Worm (Caenorhabditis elegans) whole organism, young adult: Measurements from ENCODE around the gene tab-1.

Experiments used
- F33H1.4 ChIP-seq: fragments of 200-800 bp; sonication (Bioruptor generic); IDR thresholded peaks from 2 replicates; pipeline ENCODE4 v1.3.6; 2022; ENCODE audit warnings: missing genetic modification reagents, missing genetic modification characterization, missing compliant biosample characterization
- let-607 ChIP-seq, 2 experiments: fragments of 200-800 bp in 1 of 2; sonication (Bioruptor generic) in 1 of 2; sonication (generic microtip) in 1 of 2; optimal IDR thresholded peaks; 2 replicates each; lab custom pipeline; 2016 to 2018; ENCODE audit warnings: mild to moderate bottlenecking in 2 of 2, missing compliant biosample characterization in 2 of 2, missing genetic modification characterization in 2 of 2, moderate library complexity in 2 of 2, missing genotype in 1 of 2
- mcd-1 ChIP-seq: fragments of 200-800 bp; sonication (Bioruptor generic); IDR thresholded peaks from 2 replicates; pipeline ENCODE4 v1.3.6; 2022; ENCODE audit warnings: missing genetic modification reagents, missing genetic modification characterization, missing compliant biosample characterization
- mes-4 ChIP-seq: sonication (generic microtip); optimal IDR thresholded peaks from 2 replicates; lab custom pipeline; 2016; ENCODE audit warnings: missing genotype, missing genetic modification characterization, missing compliant biosample characterization
- rcor-1 ChIP-seq: fragments of 200-800 bp; sonication (Bioruptor generic); IDR thresholded peaks from 2 replicates; pipeline ENCODE4 v1.3.6; 2022; ENCODE audit warnings: missing genetic modification reagents, missing genetic modification characterization, missing compliant biosample characterization
- snpc-4 ChIP-seq, 5 experiments: fragments of 150-350 bp in 1 of 5; sonication (generic microtip) in 4 of 5; optimal IDR thresholded peaks; 2 replicates each; lab custom pipeline; 2014 to 2018; ENCODE audit warnings: missing genetic modification characterization in 5 of 5, missing biosample characterization in 3 of 5, antibody characterized with exemption in 2 of 5, mild to moderate bottlenecking in 2 of 5, missing compliant biosample characterization in 2 of 5, missing genotype in 2 of 5, moderate library complexity in 2 of 5, missing genetic modification reagents in 1 of 5

DNA sequence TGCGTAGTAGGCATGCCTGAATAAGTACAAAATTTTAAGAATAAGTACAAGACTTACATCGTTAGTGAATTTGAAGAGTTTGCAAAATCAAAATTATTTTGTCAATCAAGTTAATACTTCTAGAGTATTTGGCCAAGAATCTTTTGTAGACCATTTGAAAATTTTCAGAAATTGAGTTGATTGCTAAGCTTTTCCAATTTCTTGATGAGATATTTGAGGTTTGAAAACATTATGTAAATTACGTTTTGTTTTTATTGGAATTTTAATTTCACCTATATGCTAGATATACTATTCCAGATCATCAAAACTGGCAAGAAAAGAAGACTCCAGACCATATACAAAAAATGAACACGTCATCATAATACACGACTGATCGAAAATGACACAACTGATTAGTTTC, at the start of gene tab-1:
- no peak for TF ChIP-seq F33H1.4
- TF ChIP-seq let-607 (tag; optimal IDR thresholded peaks at IDR 0.05; lab: Kevin White, UChicago) = no peak
- TF ChIP-seq snpc-4 (GFP tag; optimal IDR thresholded peaks at IDR 0.05; lab: Kevin White, UChicago) = no peak
- TF ChIP-seq snpc-4 (tag; optimal IDR thresholded peaks at IDR 0.05; lab: Kevin White, UChicago) = no peak
- no peak for TF ChIP-seq mes-4 (tag; lab: Kevin White, UChicago)
- no peak for TF ChIP-seq rcor-1 (GFP tag; lab: Robert Waterston, UW)
- TF ChIP-seq mcd-1 (GFP tag; lab: Robert Waterston, UW) = no peak
